Fruit fly (Drosophila melanogaster): ENCODE results near the gene mRpL4.

- TF ChIP-seq CG16779 (tag; optimal IDR thresholded peaks at IDR 0.05) (no peak), Ets96B (tag; optimal IDR thresholded peaks at IDR 0.05) (no peak), CG32006 (GFP tag; optimal IDR thresholded peaks at IDR 0.05) (no peak)
These were observed 2.0 kb downstream of the mRpL4 start, which contains the start of gene CG4278 for dm6 chr2L:16326892-16327291.
